Fruit fly (Drosophila melanogaster): ENCODE data around the gene Gapvd1.

The Gapvd1 gene

DNA sequence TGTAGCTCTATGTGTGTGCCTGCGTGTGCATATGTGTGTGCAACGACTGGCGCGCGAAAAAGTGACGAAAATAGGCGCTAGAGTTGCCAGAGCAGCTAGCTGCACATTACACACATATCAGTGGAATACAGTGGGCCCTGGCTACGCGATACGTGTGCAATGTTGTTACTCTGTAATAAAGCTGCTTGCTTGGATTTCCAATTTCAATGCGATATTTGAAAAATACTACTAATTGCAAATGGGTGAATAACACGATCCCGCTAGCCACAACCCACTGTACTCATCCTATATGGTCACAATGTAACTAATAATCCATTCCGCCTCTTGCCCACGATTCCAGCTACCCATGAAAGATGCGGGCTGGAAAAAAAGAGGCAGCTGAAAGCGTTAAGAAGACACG lies 26.2 kb downstream of the Gapvd1 start (continued):
- TF ChIP-seq CG6854 (GFP tag; optimal IDR thresholded peaks at IDR 0.05) (peak; percentile 82), CG2129 (GFP tag; IDR thresholded peaks at IDR 0.05; ENCODE audit: partially characterized antibody) (no peak), org-1 (GFP tag; optimal IDR thresholded peaks at IDR 0.05) (peak; percentile 93), CG6813 (GFP tag; optimal IDR thresholded peaks at IDR 0.05) (peak; percentile 91), CG12219 (GFP tag; optimal IDR thresholded peaks at IDR 0.05) (peak; percentile 95), pb (GFP tag; optimal IDR thresholded peaks at IDR 0.05) (peak; percentile 90), crc (GFP tag; optimal IDR thresholded peaks at IDR 0.05) (peak; percentile 87), HmgD (GFP tag; optimal IDR thresholded peaks at IDR 0.05) (peak; percentile 85), CG12299 (tag; optimal IDR thresholded peaks at IDR 0.05) (peak; percentile 88), MTF-1 (GFP tag; optimal IDR thresholded peaks at IDR 0.05; ENCODE audit: borderline replicate concordance) (peak; percentile 87), stc (GFP tag; IDR thresholded peaks at IDR 0.05) (peak; percentile 94), CG2120 (GFP tag; optimal IDR thresholded peaks at IDR 0.05) (peak; percentile 95), CG2678 (tag; optimal IDR thresholded peaks at IDR 0.05) (peak; percentile 93), HLH4C (GFP tag; IDR thresholded peaks at IDR 0.05; ENCODE audit: partially characterized antibody) (no peak), Ssrp (tag; optimal IDR thresholded peaks at IDR 0.05) (peak; percentile 89), NC2α (GFP tag; optimal IDR thresholded peaks at IDR 0.05) (peak; percentile 84), nerfin-1 (tag; optimal IDR thresholded peaks at IDR 0.05) (peak; percentile 79), Neu2 (GFP tag; optimal IDR thresholded peaks at IDR 0.05; ENCODE audit: borderline replicate concordance) (peak; percentile 66), CG10147 (GFP tag; optimal IDR thresholded peaks at IDR 0.05) (peak; percentile 80), CG14441 (GFP tag; IDR thresholded peaks at IDR 0.05) (peak; percentile 96), bcd (GFP tag; optimal IDR thresholded peaks at IDR 0.05) (peak; percentile 92), CG10274 (GFP tag; optimal IDR thresholded peaks at IDR 0.05) (peak; percentile 85), CG8388 (GFP tag; optimal IDR thresholded peaks at IDR 0.05) (peak; percentile 87), CG2875 (GFP tag; optimal IDR thresholded peaks at IDR 0.05) (peak; percentile 90), ttk (GFP tag; IDR thresholded peaks at IDR 0.05) (peak; percentile 94), H15 (GFP tag; IDR thresholded peaks at IDR 0.05) (peak; percentile 95), fd3F (GFP tag; optimal IDR thresholded peaks at IDR 0.05) (peak; percentile 86), NfI (GFP tag; optimal IDR thresholded peaks at IDR 0.05) (peak; percentile 95), corto (GFP tag; optimal IDR thresholded peaks at IDR 0.05) (no peak), repo (GFP tag; optimal IDR thresholded peaks at IDR 0.05) (peak; percentile 89), Trl (optimal IDR thresholded peaks at IDR 0.05) (no peak), Trl (GFP tag; optimal IDR thresholded peaks at IDR 0.05) (peak; percentile 93), ato (GFP tag; IDR thresholded peaks at IDR 0.05; ENCODE audit: partially characterized antibody) (no peak), disco-r (GFP tag; optimal IDR thresholded peaks at IDR 0.05) (peak; percentile 88), CG1024 (GFP tag; IDR thresholded peaks at IDR 0.05) (peak; percentile 93), sna (GFP tag; IDR thresholded peaks at IDR 0.05; ENCODE audit: partially characterized antibody) (no peak), CG4424 (GFP tag; optimal IDR thresholded peaks at IDR 0.05) (peak; percentile 94), sd (tag; optimal IDR thresholded peaks at IDR 0.05) (peak; percentile 70), CG12769 (tag; optimal IDR thresholded peaks at IDR 0.05) (peak; percentile 97), dati (GFP tag; IDR thresholded peaks at IDR 0.05) (peak; percentile 87), CG5180 (GFP tag; optimal IDR thresholded peaks at IDR 0.05) (peak; percentile 85), sc (optimal IDR thresholded peaks at IDR 0.05) (no peak), sc (GFP tag; optimal IDR thresholded peaks at IDR 0.05) (peak; percentile 74), vfl (GFP tag; optimal IDR thresholded peaks at IDR 0.05) (peak; percentile 84), CG10654 (GFP tag; optimal IDR thresholded peaks at IDR 0.05) (peak; percentile 93), ase (GFP tag; IDR thresholded peaks at IDR 0.05) (peak; percentile 95), ATbp (GFP tag; optimal IDR thresholded peaks at IDR 0.05) (peak; percentile 93), Stat92E (GFP tag; optimal IDR thresholded peaks at IDR 0.05) (no peak), ab (GFP tag; optimal IDR thresholded peaks at IDR 0.05) (peak; percentile 81), CG18262 (tag; optimal IDR thresholded peaks at IDR 0.05) (peak; percentile 87)

All from whole organism, embryonic.